Fruit fly (Drosophila melanogaster): Measurements from ENCODE around the gene Atac3.

DNA sequence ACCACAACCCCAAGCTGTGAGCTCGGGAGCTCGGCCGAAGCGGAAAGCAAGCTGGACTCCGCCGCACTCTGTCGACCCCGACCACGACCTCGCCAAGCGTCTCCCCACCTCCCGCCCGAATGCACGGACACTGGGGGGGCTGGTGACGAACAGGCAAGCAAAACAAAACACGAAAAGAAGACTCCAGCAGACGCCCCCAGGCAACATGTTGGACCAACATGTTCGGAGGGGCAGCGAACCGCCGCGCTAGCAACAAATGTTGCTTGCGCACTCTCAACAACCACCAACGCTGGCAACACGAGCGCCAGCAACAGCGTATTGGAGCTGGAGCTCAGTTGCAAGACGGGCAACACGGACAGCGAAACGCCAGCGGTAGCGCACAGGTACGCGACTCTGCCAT, 45.5 kb downstream of the Atac3 start:
- TF ChIP-seq h (optimal IDR thresholded peaks at IDR 0.05) (no peak), Sin3A (optimal IDR thresholded peaks at IDR 0.05) (no peak)
